Worm (Caenorhabditis elegans): ENCODE measurements around the gene T05C1.2.

- no peak for TF ChIP-seq lin-15B (tag; optimal IDR thresholded peaks at IDR 0.05)
- no peak for TF ChIP-seq mdl-1 (tag; optimal IDR thresholded peaks at IDR 0.05)
- no peak for TF ChIP-seq R02D3.7 (tag; optimal IDR thresholded peaks at IDR 0.05)
- TF ChIP-seq egl-27 (tag; optimal IDR thresholded peaks at IDR 0.05): no peak
Observed at ce11 chrII:4507669-4508068, 25.7 kb upstream of the T05C1.2 start.

All from whole organism, L3 larva.